Fruit fly (Drosophila melanogaster): ENCODE measurements around the gene Sfp24F.

The Sfp24F gene

DNA sequence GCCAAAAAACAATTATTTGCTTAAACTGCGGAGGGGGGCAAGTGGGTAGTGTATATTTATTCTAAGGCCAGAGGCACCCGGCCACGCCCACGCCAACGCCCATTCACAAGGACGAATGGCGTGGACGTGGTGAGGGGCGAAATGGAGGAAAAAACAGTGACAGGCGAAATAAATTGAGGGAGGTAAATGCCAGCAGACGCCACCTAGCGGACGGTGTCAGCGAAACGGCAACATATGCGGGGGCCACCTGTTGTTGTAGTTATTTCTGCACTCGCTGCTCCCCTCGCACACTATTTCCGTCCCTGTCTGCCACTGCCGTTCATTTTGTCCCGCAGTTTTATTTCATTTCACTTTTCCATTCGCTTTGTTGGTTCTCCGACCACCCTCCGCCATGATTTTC lies 23.9 kb downstream of the Sfp24F start (continued):
- peak in 1 of 2 experiments; percentile 10 for TF ChIP-seq Pdp1 (GFP tag; optimal IDR thresholded peaks at IDR 0.05)
- TF ChIP-seq pita (GFP tag; optimal IDR thresholded peaks at IDR 0.05) = no peak
- TF ChIP-seq CG4424 (GFP tag; optimal IDR thresholded peaks at IDR 0.05) = no peak
- TF ChIP-seq danr (GFP tag; IDR thresholded peaks at IDR 0.05) = no peak
- no peak for TF ChIP-seq amos (GFP tag; IDR thresholded peaks at IDR 0.05; ENCODE audit: partially characterized antibody)
- TF ChIP-seq CG2678 (tag; optimal IDR thresholded peaks at IDR 0.05) = no peak
- no peak for TF ChIP-seq CG8359 (GFP tag; optimal IDR thresholded peaks at IDR 0.05; ENCODE audit: borderline replicate concordance)
- no peak for TF ChIP-seq CrebB (tag; optimal IDR thresholded peaks at IDR 0.05)
- TF ChIP-seq Optix (GFP tag; IDR thresholded peaks at IDR 0.05) = peak; percentile 32; the same call in 1 of the 3 replicates
- no peak for TF ChIP-seq pb (GFP tag; optimal IDR thresholded peaks at IDR 0.05)
- no peak for TF ChIP-seq Hr51 (GFP tag; optimal IDR thresholded peaks at IDR 0.05)
- no peak for TF ChIP-seq H15 (GFP tag; IDR thresholded peaks at IDR 0.05)
- TF ChIP-seq gsb (GFP tag; IDR thresholded peaks at IDR 0.05) = no peak
- TF ChIP-seq caup (GFP tag; optimal IDR thresholded peaks at IDR 0.05; ENCODE audit: severe bottlenecking) = no peak
- TF ChIP-seq CG12104 (GFP tag; optimal IDR thresholded peaks at IDR 0.05) = no peak
- 0 out of 2 replicates have a peak, but pooled peaks have one; percentile 60 for TF ChIP-seq CG42726 (GFP tag; IDR thresholded peaks at IDR 0.05; ENCODE audit: partially characterized antibody)
- no peak for TF ChIP-seq inv (GFP tag; IDR thresholded peaks at IDR 0.05; ENCODE audit: partially characterized antibody)
- peak; percentile 54 for TF ChIP-seq sens (GFP tag)
- no peak for TF ChIP-seq CG17359 (tag; optimal IDR thresholded peaks at IDR 0.05)
- peak; percentile 42; the same call in 1 of the 2 replicates for TF ChIP-seq CG14441 (GFP tag; IDR thresholded peaks at IDR 0.05)
- no peak for TF ChIP-seq CG11093 (GFP tag; IDR thresholded peaks at IDR 0.05)
- no peak for TF ChIP-seq Ssrp (tag; optimal IDR thresholded peaks at IDR 0.05)
- no peak for TF ChIP-seq ab (GFP tag; optimal IDR thresholded peaks at IDR 0.05)
- no peak for TF ChIP-seq Hmr (GFP tag; optimal IDR thresholded peaks at IDR 0.05)
- no peak for TF ChIP-seq CG11085 (GFP tag; IDR thresholded peaks at IDR 0.05)
- TF ChIP-seq CG6854 (GFP tag; optimal IDR thresholded peaks at IDR 0.05) = no peak
- no peak for TF ChIP-seq D19A (tag; optimal IDR thresholded peaks at IDR 0.05)
- TF ChIP-seq CG18011 (GFP tag; optimal IDR thresholded peaks at IDR 0.05) = no peak
- TF ChIP-seq trh (GFP tag; optimal IDR thresholded peaks at IDR 0.05) = no peak
- TF ChIP-seq CTCF (GFP tag; optimal IDR thresholded peaks at IDR 0.05) = peak; percentile 94
- TF ChIP-seq peb (GFP tag; IDR thresholded peaks at IDR 0.05) = no peak
- no peak for TF ChIP-seq nerfin-2 (GFP tag; IDR thresholded peaks at IDR 0.05; ENCODE audit: partially characterized antibody)
- no peak for TF ChIP-seq vfl (GFP tag; optimal IDR thresholded peaks at IDR 0.05)
- TF ChIP-seq Mrtf (GFP tag; IDR thresholded peaks at IDR 0.05) = no peak
- TF ChIP-seq CG11723 (GFP tag; optimal IDR thresholded peaks at IDR 0.05) = no peak
- no peak for TF ChIP-seq CG12299 (tag; optimal IDR thresholded peaks at IDR 0.05)
- no peak for TF ChIP-seq nom (GFP tag; optimal IDR thresholded peaks at IDR 0.05)
- TF ChIP-seq CG12071 (GFP tag; optimal IDR thresholded peaks at IDR 0.05) = no peak
- TF ChIP-seq ranshi (GFP tag; IDR thresholded peaks at IDR 0.05) = 0 out of 2 replicates have a peak, but pooled peaks have one; percentile 11
- no peak for TF ChIP-seq prd (optimal IDR thresholded peaks at IDR 0.05)
- no peak for TF ChIP-seq prd (GFP tag; IDR thresholded peaks at IDR 0.05)
- TF ChIP-seq chm (GFP tag; IDR thresholded peaks at IDR 0.05) = no peak
- TF ChIP-seq Dbx (GFP tag; IDR thresholded peaks at IDR 0.05) = no peak
- TF ChIP-seq trem (tag; optimal IDR thresholded peaks at IDR 0.05) = no peak
- TF ChIP-seq CG7963 (GFP tag; IDR thresholded peaks at IDR 0.05; ENCODE audit: partially characterized antibody) = no peak
- TF ChIP-seq ro (GFP tag; IDR thresholded peaks at IDR 0.05) = no peak; the same call in 1 of the 2 replicates
- no peak; the same call in 2 of the 3 replicates for TF ChIP-seq Aef1 (GFP tag; IDR thresholded peaks at IDR 0.05)
- no peak for TF ChIP-seq CG14860 (GFP tag; IDR thresholded peaks at IDR 0.05; ENCODE audit: partially characterized antibody)
- no peak for TF ChIP-seq seq (GFP tag; IDR thresholded peaks at IDR 0.05)
- no peak for TF ChIP-seq YL-1 (GFP tag; optimal IDR thresholded peaks at IDR 0.05)
- no peak for TF ChIP-seq CG4730 (GFP tag; IDR thresholded peaks at IDR 0.05)
- TF ChIP-seq dmrt11E (tag; optimal IDR thresholded peaks at IDR 0.05) = no peak

Measured in whole organism, embryonic.